Worm (Caenorhabditis elegans): ENCODE measurements around the gene F26G1.10.

Gene F26G1.10

DNA sequence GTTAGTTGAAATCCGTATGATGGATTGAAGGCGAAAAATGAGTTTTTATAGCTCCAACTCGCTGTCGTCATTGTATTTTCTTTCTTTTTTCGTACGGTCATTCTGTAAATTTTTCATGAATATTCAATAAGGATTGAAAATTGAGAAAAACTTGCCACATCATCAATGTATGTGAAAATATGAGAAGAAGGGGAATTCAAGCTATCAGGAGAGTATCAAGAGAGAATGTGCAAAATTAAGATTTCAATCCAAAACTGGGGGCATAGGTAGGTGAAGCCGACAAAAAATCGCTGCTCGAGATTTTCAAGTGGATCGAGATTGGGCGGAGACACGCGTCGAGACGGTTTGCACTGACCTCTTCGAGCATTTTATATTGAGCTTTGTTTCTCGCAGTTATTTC is 10.3 kb downstream of the F26G1.10 start, which contains the start of gene nep-12:
Gene nep-12 (minus strand): TSS at position 101 of the 400 bp plus-strand sequence.
- TF ChIP-seq T26A8.4 (GFP tag; IDR thresholded peaks at IDR 0.05) = no peak
- TF ChIP-seq ama-1 (optimal IDR thresholded peaks at IDR 0.05) = no peak
- TF ChIP-seq jun-1 (tag; optimal IDR thresholded peaks at IDR 0.05) = no peak
- no peak for TF ChIP-seq arid-1 (GFP tag; conservative IDR thresholded peaks at IDR 0.05)
- TF ChIP-seq daf-16 (GFP tag; optimal IDR thresholded peaks at IDR 0.05) = no peak
- TF ChIP-seq daf-16 (tag; optimal IDR thresholded peaks at IDR 0.05) = no peak
- no peak for TF ChIP-seq dve-1 (tag; optimal IDR thresholded peaks at IDR 0.05; ENCODE audit: insufficient read depth)
- TF ChIP-seq ZK337.2 (GFP tag; IDR thresholded peaks at IDR 0.05) = no peak
- no peak for TF ChIP-seq fos-1 (tag; optimal IDR thresholded peaks at IDR 0.05)
- no peak for TF ChIP-seq F49E8.2 (tag; optimal IDR thresholded peaks at IDR 0.05; ENCODE audit: borderline replicate concordance)

DNA sequence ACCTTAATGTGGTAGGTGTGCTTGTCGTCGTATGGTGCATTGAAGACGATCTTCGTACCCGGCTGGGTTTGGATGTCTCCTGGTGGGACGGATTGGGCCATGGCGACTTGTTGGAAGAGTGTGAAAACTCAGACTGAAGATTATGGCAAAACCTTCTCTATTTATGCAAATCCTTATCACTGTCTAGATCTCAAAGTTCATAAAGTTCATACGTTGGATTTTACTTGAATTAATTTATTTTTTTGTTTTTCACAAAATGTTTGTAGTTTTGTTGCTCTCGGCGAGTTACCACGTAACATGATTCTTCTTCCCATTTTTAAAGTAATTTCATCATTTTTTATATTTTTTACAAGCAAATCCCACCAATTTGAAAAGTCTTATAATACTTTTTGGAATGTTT is 12.0 kb downstream of the F26G1.10 start, which contains the start of gene msp-3:
Gene msp-3 (minus strand): TSS at position 101 of the 400 bp plus-strand sequence.
- TF ChIP-seq php-3 (GFP tag; IDR thresholded peaks at IDR 0.05) = no peak

- TF ChIP-seq aha-1 (tag) (peak; percentile 35), unc-62 (GFP tag; optimal IDR thresholded peaks at IDR 0.05 in 1 of 2) (peak in 1 of 2 experiments; percentile 94), unc-62 (tag; optimal IDR thresholded peaks at IDR 0.05) (no peak), sdz-12 (GFP tag; optimal IDR thresholded peaks at IDR 0.05) (no peak)
These were observed 15.7 kb downstream of the F26G1.10 start, which contains the start of gene F26G1.15 for ce11 chrII:4789835-4790343. TSS of gene F26G1.15 (plus strand) at chrII:4790293.

DNA sequence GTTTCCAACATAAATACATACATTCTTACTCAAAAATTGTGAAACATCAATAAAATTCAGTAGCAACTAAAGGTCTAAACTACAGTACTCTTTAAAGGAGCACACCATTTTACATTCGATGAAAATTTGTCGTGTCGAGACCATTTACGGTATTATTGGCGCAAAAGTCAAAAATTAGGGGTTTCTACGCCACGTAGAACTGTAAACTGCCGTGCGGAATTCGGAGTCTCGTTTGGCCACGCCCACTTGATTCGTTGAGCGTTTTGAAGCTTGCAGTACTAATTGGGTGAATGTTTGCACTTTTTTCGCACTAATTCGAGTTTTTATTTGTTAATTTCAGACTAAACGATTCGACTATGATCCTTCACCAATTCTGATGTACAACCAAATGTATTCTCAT is 16.5 kb downstream of the F26G1.10 start:
- no peak for TF ChIP-seq cey-2 (tag; optimal IDR thresholded peaks at IDR 0.05; ENCODE audit: borderline replicate concordance, insufficient read depth)
- peak; percentile 91 for TF ChIP-seq spr-3 (GFP tag; optimal IDR thresholded peaks at IDR 0.05)
- TF ChIP-seq spr-1 (tag; optimal IDR thresholded peaks at IDR 0.05) = peak; percentile 88
- TF ChIP-seq duxl-1 (tag; optimal IDR thresholded peaks at IDR 0.05; ENCODE audit: poor library complexity) = no peak
- TF ChIP-seq fkh-10 (GFP tag; optimal IDR thresholded peaks at IDR 0.05) = no peak
- peak; percentile 79 for TF ChIP-seq T20F7.1 (GFP tag; optimal IDR thresholded peaks at IDR 0.05)
- TF ChIP-seq Y48G9A.11 (GFP tag; IDR thresholded peaks at IDR 0.05) = peak; percentile 87
- no peak for TF ChIP-seq lin-29 (GFP tag; IDR thresholded peaks at IDR 0.05)

- no peak for TF ChIP-seq ceh-20 (GFP tag; IDR thresholded peaks at IDR 0.05)
- no peak for TF ChIP-seq unc-62 (GFP tag; optimal IDR thresholded peaks at IDR 0.05 in 1 of 2)
- no peak for TF ChIP-seq unc-62 (tag; optimal IDR thresholded peaks at IDR 0.05)
- peak; percentile 59 for TF ChIP-seq dmd-6 (GFP tag; IDR thresholded peaks at IDR 0.05)
- no peak for TF ChIP-seq php-3 (GFP tag; IDR thresholded peaks at IDR 0.05)
- TF ChIP-seq ceh-28 (tag; optimal IDR thresholded peaks at IDR 0.05) = no peak
- TF ChIP-seq saeg-2 (GFP tag; IDR thresholded peaks at IDR 0.05) = no peak
- TF ChIP-seq R02D3.7 (tag; optimal IDR thresholded peaks at IDR 0.05) = no peak
- TF ChIP-seq F26F4.8 (GFP tag; conservative IDR thresholded peaks at IDR 0.05) = no peak
- TF ChIP-seq daf-12 (tag; optimal IDR thresholded peaks at IDR 0.05) = no peak
- TF ChIP-seq Y48G9A.11 (GFP tag; IDR thresholded peaks at IDR 0.05) = peak; percentile 91
- TF ChIP-seq spr-1 (tag; optimal IDR thresholded peaks at IDR 0.05) = peak; percentile 63
- no peak for TF ChIP-seq nhr-42 (GFP tag; IDR thresholded peaks at IDR 0.05)
- peak; percentile 36 for TF ChIP-seq nhr-102 (tag; optimal IDR thresholded peaks at IDR 0.05)
- no peak for TF ChIP-seq lin-29 (GFP tag; IDR thresholded peaks at IDR 0.05)
- peak; percentile 92 for TF ChIP-seq dpl-1 (GFP tag; optimal IDR thresholded peaks at IDR 0.05)
- TF ChIP-seq lin-38 (GFP tag; IDR thresholded peaks at IDR 0.05) = peak; percentile 68
- peak; percentile 6 for TF ChIP-seq rbr-2 (tag; optimal IDR thresholded peaks at IDR 0.05)
- TF ChIP-seq fos-1 (tag; optimal IDR thresholded peaks at IDR 0.05) = no peak
- TF ChIP-seq zip-11 (GFP tag; IDR thresholded peaks at IDR 0.05) = no peak
- TF ChIP-seq ceh-44 (GFP tag; IDR thresholded peaks at IDR 0.05) = peak; percentile 48; the same call in 1 of the 2 replicates
- peak; percentile 90 for TF ChIP-seq dmd-9 (GFP tag; IDR thresholded peaks at IDR 0.05)
- peak in 1 of 2 experiments; percentile 87 for TF ChIP-seq hif-1 (tag; optimal IDR thresholded peaks at IDR 0.05)
- peak; percentile 76 for TF ChIP-seq madf-9 (GFP tag; conservative IDR thresholded peaks at IDR 0.05)
- TF ChIP-seq vab-7 (GFP tag; IDR thresholded peaks at IDR 0.05) = 0 out of 2 replicates have a peak, but pooled peaks have one; percentile 9
- no peak for TF ChIP-seq set-16 (GFP tag; IDR thresholded peaks at IDR 0.05)
- no peak for TF ChIP-seq snpc-1.2 (GFP tag; IDR thresholded peaks at IDR 0.05)
These were observed 17.1 kb downstream of the F26G1.10 start, which contains the start of gene F26G1.1 for ce11 chrII:4791272-4791671. TSS of gene F26G1.1 (plus strand) at chrII:4791618.

Measured in whole organism, L4 larva.